Fruit fly (Drosophila melanogaster): ENCODE measurements around the gene UGP.

DNA sequence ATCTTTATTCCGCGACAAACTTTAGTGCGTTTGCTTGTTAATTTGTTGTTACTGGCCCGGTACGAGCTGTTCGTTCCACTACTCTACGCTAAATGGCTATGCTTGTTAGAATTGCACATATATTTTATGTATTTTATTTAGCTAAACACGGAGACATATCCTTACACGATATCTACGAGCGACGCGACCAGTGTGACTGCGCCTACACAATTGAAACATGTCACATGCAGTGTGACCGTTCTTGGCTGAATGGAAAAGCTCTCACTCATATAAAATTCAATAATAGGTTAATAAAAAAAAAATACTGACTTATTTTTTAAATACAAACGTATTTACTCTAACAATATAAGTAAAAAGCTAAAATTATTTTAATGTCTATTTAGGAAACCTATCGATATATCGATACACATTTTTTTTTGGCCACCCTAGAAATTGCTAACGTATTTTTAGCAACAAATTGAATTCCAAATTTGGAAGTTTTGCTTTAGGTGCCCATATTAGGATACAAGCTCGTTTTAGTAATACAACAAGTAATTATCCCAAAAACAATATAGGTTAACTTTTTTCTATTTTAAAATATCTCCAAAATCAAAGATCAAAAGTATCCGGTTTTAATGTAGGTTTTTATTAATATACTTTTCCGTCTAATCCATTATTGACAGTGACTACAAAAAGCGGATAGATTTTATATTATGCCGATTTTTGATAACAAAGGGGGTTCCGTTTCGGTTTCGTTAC lies 40.4 kb upstream of the UGP start, which contains the start of gene CG4080:
- no peak for TF ChIP-seq pan (optimal IDR thresholded peaks at IDR 0.05)
- TF ChIP-seq Dll (optimal IDR thresholded peaks at IDR 0.05) = no peak
- no peak for TF ChIP-seq CG8478 (optimal IDR thresholded peaks at IDR 0.05)
- no peak for TF ChIP-seq psq (optimal IDR thresholded peaks at IDR 0.05)
- no peak for TF ChIP-seq EcR (GFP tag; optimal IDR thresholded peaks at IDR 0.05)

All from whole organism.